Fruit fly (Drosophila melanogaster) whole organism, embryonic: ENCODE data around the gene HemK1.

Source experiments
- Asciz ChIP-seq: fragments of 200-800 bp; sonication (Bioruptor generic); optimal IDR thresholded peaks from 2 replicates; lab custom pipeline; 2017; ENCODE audit warnings: missing biosample characterization, mild to moderate bottlenecking, missing genetic modification characterization, missing genetic modification reagents
- CG1024 ChIP-seq: fragments of 200-800 bp; sonication (Bioruptor generic); IDR thresholded peaks from 2 replicates; pipeline ENCODE4 v1.3.6; 2022; ENCODE audit warnings: missing biosample characterization, missing genetic modification characterization
- CG10543 ChIP-seq: fragments of 200-800 bp; sonication (Bioruptor generic); optimal IDR thresholded peaks from 3 replicates; lab custom pipeline; 2017; ENCODE audit warnings: missing biosample characterization, mild to moderate bottlenecking, missing genetic modification characterization, moderate library complexity
- CG10959 ChIP-seq: fragments of 200-800 bp; sonication (Bioruptor generic); IDR thresholded peaks from 2 replicates; pipeline ENCODE4 v1.3.6; 2022; ENCODE audit warnings: missing biosample characterization, missing genetic modification characterization
- CG11093 ChIP-seq: fragments of 200-800 bp; sonication (Bioruptor generic); IDR thresholded peaks from 3 replicates; pipeline ENCODE4 v1.3.6; 2022; ENCODE audit warnings: missing biosample characterization, missing genetic modification characterization
- CG11695 ChIP-seq: fragments of 200-800 bp; sonication (Bioruptor generic); IDR thresholded peaks from 3 replicates; pipeline ENCODE4 v1.3.6; 2022; ENCODE audit warnings: missing biosample characterization, missing genetic modification characterization
- CG12071 ChIP-seq: fragments of 200-800 bp; sonication (Bioruptor generic); optimal IDR thresholded peaks from 3 replicates; lab custom pipeline; 2018; ENCODE audit warnings: missing biosample characterization, mild to moderate bottlenecking, missing genetic modification characterization
- CG13624 ChIP-seq: fragments of 200-800 bp; sonication (Bioruptor generic); optimal IDR thresholded peaks from 2 replicates; lab custom pipeline; 2016; ENCODE audit warnings: missing biosample characterization, missing genetic modification characterization
- CG15269 ChIP-seq: fragments of 200-800 bp; sonication (Bioruptor generic); optimal IDR thresholded peaks from 2 replicates; lab custom pipeline; 2018; ENCODE audit warnings: missing biosample characterization, mild to moderate bottlenecking, missing genetic modification characterization, moderate library complexity
- CG15479 ChIP-seq: fragments of 200-800 bp; sonication (Bioruptor generic); optimal IDR thresholded peaks from 3 replicates; lab custom pipeline; 2019; ENCODE audit warnings: missing biosample characterization, mild to moderate bottlenecking, missing genetic modification characterization, moderate library complexity
- CG3065 ChIP-seq: fragments of 200-800 bp; sonication (Bioruptor generic); optimal IDR thresholded peaks from 2 replicates; lab custom pipeline; 2016; ENCODE audit warnings: missing biosample characterization, missing genetic modification characterization
- CG31365 ChIP-seq: fragments of 200-800 bp; sonication (Bioruptor generic); optimal IDR thresholded peaks from 2 replicates; lab custom pipeline; 2018; ENCODE audit warnings: missing biosample characterization, mild to moderate bottlenecking, missing genetic modification characterization
- CG3838 ChIP-seq: fragments of 200-800 bp; sonication (Bioruptor generic); optimal IDR thresholded peaks from 3 replicates; lab custom pipeline; 2016; ENCODE audit warnings: missing biosample characterization, missing genetic modification characterization
- CTCF ChIP-seq: fragments of 200-800 bp; sonication (Bioruptor generic); optimal IDR thresholded peaks from 2 replicates; lab custom pipeline; 2017; ENCODE audit warnings: missing biosample characterization, mild to moderate bottlenecking, missing genetic modification characterization, moderate library complexity
- Dip2 ChIP-seq: fragments of 200-800 bp; sonication (Bioruptor generic); IDR thresholded peaks from 2 replicates; pipeline ENCODE4 v1.3.6; 2022; ENCODE audit warnings: missing biosample characterization, missing genetic modification characterization
- Eip74EF ChIP-seq, 2 experiments: fragments of 200-800 bp in 1 of 2; fragments of >200 bp in 1 of 2; sonication (Bioruptor generic) in 1 of 2; optimal IDR thresholded peaks; 2 replicates each; lab custom pipeline; 2017 to 2019; ENCODE audit warnings: missing biosample characterization in 2 of 2, missing genetic modification characterization in 2 of 2, mild to moderate bottlenecking in 1 of 2, moderate library complexity in 1 of 2
- Fer3 ChIP-seq: fragments of 200-800 bp; sonication (Bioruptor generic); optimal IDR thresholded peaks from 2 replicates; lab custom pipeline; 2018; ENCODE audit warnings: missing biosample characterization, mild to moderate bottlenecking, missing genetic modification characterization, moderate library complexity
- HmgZ ChIP-seq: fragments of 200-800 bp; sonication (Bioruptor generic); optimal IDR thresholded peaks from 2 replicates; lab custom pipeline; 2018; ENCODE audit warnings: missing biosample characterization, mild to moderate bottlenecking, missing genetic modification characterization
- Hr78 ChIP-seq, 2 experiments: fragments of 200-800 bp in 1 of 2; fragments of >200 bp in 1 of 2; sonication (Bioruptor generic) in 1 of 2; optimal IDR thresholded peaks; 2 replicates each; lab custom pipeline; 2017 to 2019; ENCODE audit warnings: missing biosample characterization in 2 of 2, missing genetic modification characterization in 2 of 2, mild to moderate bottlenecking in 1 of 2, moderate library complexity in 1 of 2
- MESR4 ChIP-seq: fragments of 200-800 bp; sonication (Bioruptor generic); optimal IDR thresholded peaks from 2 replicates; lab custom pipeline; 2018; ENCODE audit warnings: missing biosample characterization, mild to moderate bottlenecking, missing genetic modification characterization, moderate library complexity
- NC2α ChIP-seq: fragments of 200-800 bp; sonication (Bioruptor generic); optimal IDR thresholded peaks from 2 replicates; lab custom pipeline; 2016; ENCODE audit warnings: missing biosample characterization, missing genetic modification characterization
- NFAT ChIP-seq: fragments of 200-800 bp; sonication (Bioruptor generic); IDR thresholded peaks from 2 replicates; pipeline ENCODE4 v1.3.6; 2022; ENCODE audit warnings: missing biosample characterization, missing genetic modification characterization
- Nf-YC ChIP-seq: fragments of 200-800 bp; optimal IDR thresholded peaks from 3 replicates; lab custom pipeline; 2019; ENCODE audit warnings: missing biosample characterization, mild to moderate bottlenecking, missing genetic modification characterization, moderate library complexity
- PHDP ChIP-seq: fragments of 200-800 bp; sonication (Bioruptor generic); optimal IDR thresholded peaks from 3 replicates; lab custom pipeline; 2018; ENCODE audit warnings: missing biosample characterization, mild to moderate bottlenecking, missing genetic modification characterization, moderate library complexity
- Side ChIP-seq: fragments of 200-800 bp; sonication (Bioruptor generic); optimal IDR thresholded peaks from 2 replicates; lab custom pipeline; 2016; ENCODE audit warnings: missing biosample characterization, missing genetic modification characterization
- Stat92E ChIP-seq, 3 experiments: fragments of >200 bp in 2 of 3; fragments of 200-800 bp in 1 of 3; sonication (Bioruptor generic) in 1 of 3; optimal IDR thresholded peaks; 2 replicates each; lab custom pipeline; 2017 to 2019; ENCODE audit warnings: missing biosample characterization in 3 of 3, missing genetic modification characterization in 3 of 3, mild to moderate bottlenecking in 1 of 3, moderate library complexity in 1 of 3
- chinmo ChIP-seq: fragments of 200-800 bp; sonication (Bioruptor generic); IDR thresholded peaks from 4 replicates; pipeline ENCODE4 v1.3.6; 2022; ENCODE audit warnings: missing biosample characterization, missing genetic modification characterization; ENCODE audit not compliant: partially characterized antibody
- ci ChIP-seq: fragments of 200-800 bp; sonication (Bioruptor generic); IDR thresholded peaks from 3 replicates; pipeline ENCODE4 v1.3.6; 2022; ENCODE audit warnings: missing biosample characterization, missing genetic modification characterization
- crc ChIP-seq: fragments of 200-800 bp; sonication (Bioruptor generic); optimal IDR thresholded peaks from 2 replicates; lab custom pipeline; 2016; ENCODE audit warnings: missing biosample characterization, missing genetic modification characterization
- crp ChIP-seq, 2 experiments: fragments of 200-800 bp; sonication (Bioruptor generic); optimal IDR thresholded peaks; 2 replicates in 1 of 2; 3 replicates in 1 of 2; lab custom pipeline; 2017; ENCODE audit warnings: missing biosample characterization in 2 of 2, missing genetic modification characterization in 2 of 2, mild to moderate bottlenecking in 1 of 2, moderate library complexity in 1 of 2
- gcm2 ChIP-seq: fragments of 200-800 bp; sonication (Bioruptor generic); optimal IDR thresholded peaks from 2 replicates; lab custom pipeline; 2016; ENCODE audit warnings: missing biosample characterization, missing genetic modification characterization
- hkb ChIP-seq, 2 experiments: fragments of 200-800 bp in 1 of 2; fragments of >200 bp in 1 of 2; sonication (Bioruptor generic) in 1 of 2; IDR thresholded peaks in 1 of 2; optimal IDR thresholded peaks in 1 of 2; 2 replicates each; pipeline versions ENCODE4 v1.3.6 to Lab custom; 2017 to 2022; ENCODE audit warnings: missing biosample characterization in 1 of 2, missing genetic modification characterization in 1 of 2
- jumu ChIP-seq: fragments of 200-800 bp; sonication (Bioruptor generic); optimal IDR thresholded peaks from 3 replicates; lab custom pipeline; 2016; ENCODE audit warnings: missing biosample characterization, missing genetic modification characterization
- kah ChIP-seq: fragments of 200-800 bp; sonication (Bioruptor generic); optimal IDR thresholded peaks from 2 replicates; lab custom pipeline; 2018; ENCODE audit warnings: missing biosample characterization, mild to moderate bottlenecking, missing genetic modification characterization
- kni ChIP-seq: fragments of 200-800 bp; sonication (Bioruptor generic); optimal IDR thresholded peaks from 3 replicates; lab custom pipeline; 2017; ENCODE audit warnings: mild to moderate bottlenecking, missing biosample characterization, missing genetic modification reagents, missing genetic modification characterization
- nerfin-2 ChIP-seq: fragments of 200-800 bp; sonication (Bioruptor generic); IDR thresholded peaks from 2 replicates; pipeline ENCODE4 v1.3.6; 2022; ENCODE audit warnings: missing biosample characterization, missing genetic modification characterization; ENCODE audit not compliant: partially characterized antibody
- prd ChIP-seq, 3 experiments: fragments of >200 bp in 2 of 3; fragments of 200-800 bp in 1 of 3; sonication (Bioruptor generic) in 1 of 3; optimal IDR thresholded peaks in 2 of 3; IDR thresholded peaks in 1 of 3; 2 replicates in 2 of 3; 3 replicates in 1 of 3; pipeline versions ENCODE4 v1.3.6 to Lab custom; 2017 to 2022; ENCODE audit warnings: missing biosample characterization in 1 of 3, missing genetic modification characterization in 1 of 3
- ranshi ChIP-seq: fragments of 200-800 bp; sonication (Bioruptor generic); IDR thresholded peaks from 2 replicates; pipeline ENCODE4 v1.3.6; 2022; ENCODE audit warnings: missing biosample characterization, missing genetic modification characterization
- rib ChIP-seq: fragments of 200-800 bp; sonication (Bioruptor generic); IDR thresholded peaks from 2 replicates; pipeline ENCODE4 v1.3.6; 2022; ENCODE audit warnings: missing biosample characterization, missing genetic modification characterization
- seq ChIP-seq: fragments of 200-800 bp; sonication (Bioruptor generic); IDR thresholded peaks from 2 replicates; pipeline ENCODE4 v1.3.6; 2022; ENCODE audit warnings: missing biosample characterization, missing genetic modification characterization
- slp2 ChIP-seq: fragments of 200-800 bp; sonication (Bioruptor generic); optimal IDR thresholded peaks from 2 replicates; lab custom pipeline; 2016; ENCODE audit warnings: missing biosample characterization, missing genetic modification characterization
- sna ChIP-seq: fragments of 200-800 bp; sonication (Bioruptor generic); IDR thresholded peaks from 2 replicates; pipeline ENCODE4 v1.3.6; 2022; ENCODE audit warnings: missing biosample characterization, missing genetic modification characterization; ENCODE audit not compliant: partially characterized antibody
- sug ChIP-seq: fragments of 200-800 bp; optimal IDR thresholded peaks from 2 replicates; lab custom pipeline; 2019; ENCODE audit warnings: missing biosample characterization, mild to moderate bottlenecking, missing genetic modification characterization, moderate library complexity

HemK1 gene

DNA sequence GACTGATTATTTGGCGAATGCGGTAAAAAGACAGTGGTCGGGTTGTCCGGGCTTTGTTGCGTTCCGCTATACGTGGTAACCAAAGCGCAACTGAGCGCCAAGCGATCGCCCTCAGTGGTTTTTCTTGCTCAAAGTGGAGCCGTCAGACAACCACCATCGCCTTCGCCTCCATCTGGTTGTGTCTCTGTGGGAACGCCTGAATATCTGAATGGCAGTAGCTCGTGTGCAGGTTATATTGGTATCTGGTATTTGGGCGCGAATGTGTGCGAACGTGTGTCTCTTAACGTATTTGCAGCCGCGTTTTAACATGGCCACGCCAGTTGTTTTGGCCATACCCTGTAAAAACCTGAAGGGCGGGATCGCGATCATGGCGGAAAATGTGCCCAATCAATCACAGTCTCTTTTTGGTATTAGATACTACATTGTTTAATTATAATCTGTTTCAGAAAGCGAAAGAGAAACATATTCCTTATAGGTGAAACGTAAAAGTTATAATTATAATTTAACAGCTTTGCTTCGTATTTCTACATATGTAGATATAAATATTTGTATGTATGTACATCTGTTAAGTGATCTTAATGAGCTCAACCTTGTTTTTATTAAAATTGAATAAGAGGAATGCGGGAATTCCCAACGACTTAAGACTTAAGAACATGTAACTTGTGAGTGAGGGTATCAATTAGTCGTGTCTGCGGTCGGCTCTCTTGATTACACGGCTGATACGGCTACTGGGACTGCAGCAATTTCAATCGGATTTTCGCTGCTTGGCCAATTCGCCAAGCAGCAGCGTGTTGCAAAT is 4.7 kb upstream of the HemK1 start (continued):
- no peak for TF ChIP-seq crc (GFP tag; lab: Kevin White, UChicago)
- no peak for TF ChIP-seq CG31365 (tag; lab: Kevin White, UChicago)
- no peak for TF ChIP-seq NC2α (GFP tag; lab: Kevin White, UChicago)
- TF ChIP-seq jumu (GFP tag; lab: Kevin White, UChicago) = no peak

DNA sequence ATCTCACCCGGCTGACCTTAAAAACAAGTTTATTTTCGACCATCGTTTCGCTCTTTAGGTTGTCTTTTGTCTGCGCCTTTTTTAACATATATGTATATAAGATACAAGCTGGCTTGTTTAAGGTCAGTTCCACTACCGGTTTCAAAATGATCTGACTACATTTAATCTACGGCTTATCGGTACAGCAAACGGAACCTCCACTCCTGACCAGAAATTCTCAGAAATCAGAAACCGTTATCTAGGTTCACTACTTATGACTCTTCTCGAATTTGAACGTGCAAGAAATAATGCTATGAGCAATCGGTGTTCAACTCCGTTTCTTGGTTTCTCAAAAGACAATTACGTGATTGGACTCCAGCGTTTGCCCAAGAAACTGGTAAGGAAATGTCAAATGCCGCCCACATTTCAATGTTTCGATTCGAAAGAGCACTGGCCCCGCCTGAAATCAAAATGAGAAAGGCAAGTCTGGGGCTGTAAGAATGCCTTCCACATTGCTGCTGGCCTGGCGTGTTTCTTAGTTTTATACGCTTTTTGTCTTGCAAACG is 2.7 kb upstream of the HemK1 start:
- TF ChIP-seq kni (GFP tag; lab: Kevin White, UChicago) (peak; percentile 20), Side (GFP tag; lab: Kevin White, UChicago) (no peak), Stat92E (GFP tag; optimal IDR thresholded peaks at IDR 0.05; lab: Kevin White, UChicago) (peak in 1 of 3 experiments; percentile 64), prd (optimal IDR thresholded peaks at IDR 0.05; lab: Kevin White, UChicago) (no peak), prd (GFP tag; IDR thresholded peaks at IDR 0.05; lab: Robert Waterston, UW) (no peak), CG3065 (no peak), Asciz (GFP tag; lab: Kevin White, UChicago) (no peak), Hr78 (GFP tag; optimal IDR thresholded peaks at IDR 0.05; lab: Kevin White, UChicago) (peak in 1 of 2 experiments; percentile 28), Eip74EF (GFP tag; optimal IDR thresholded peaks at IDR 0.05; lab: Kevin White, UChicago) (peak in 1 of 2 experiments; percentile 18), crp (GFP tag; optimal IDR thresholded peaks at IDR 0.05; lab: Kevin White, UChicago) (no peak), nerfin-2 (GFP tag; lab: Robert Waterston, UW) (0 out of 2 replicates have a peak, but pooled peaks have one; percentile 18), CG11695 (peak; percentile 55; the same call in 2 of the 3 replicates), Dip2 (GFP tag; lab: Robert Waterston, UW) (no peak), slp2 (GFP tag; lab: Kevin White, UChicago) (no peak), gcm2 (GFP tag; lab: Kevin White, UChicago) (no peak), seq (no peak), chinmo (GFP tag; lab: Robert Waterston, UW) (peak; percentile 45; the same call in 1 of the 4 replicates), CG15269 (tag; lab: Kevin White, UChicago) (peak; percentile 31)

DNA sequence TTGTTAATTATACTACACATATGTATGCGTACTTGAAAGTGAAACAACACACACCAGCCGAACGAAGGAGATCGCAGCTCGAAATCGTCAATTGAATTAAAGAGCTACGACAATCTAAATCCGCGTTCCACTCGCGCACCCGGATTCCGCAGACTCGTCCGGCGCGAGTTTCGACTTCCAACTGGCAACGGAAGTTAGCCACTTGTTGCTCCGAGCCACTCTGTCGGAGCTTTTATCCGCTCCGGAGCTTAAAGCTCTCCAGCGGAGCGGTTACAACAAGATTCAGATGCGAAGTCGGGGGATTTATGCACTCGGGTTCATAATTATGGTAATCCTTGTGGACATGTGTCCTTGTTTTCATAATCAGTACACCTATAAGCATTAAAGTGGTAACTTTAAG is 2.0 kb downstream of the HemK1 start, which contains the start of gene Rchy1:
Rchy1 (minus strand) TSS at position 173 of the 400 bp plus-strand sequence.
- TF ChIP-seq ci (GFP tag; lab: Robert Waterston, UW) (peak; percentile 68; the same call in 2 of the 3 replicates), CG1024 (no peak), PHDP (peak; percentile 18), CG11695 (0 out of 3 replicates have a peak, but pooled peaks have one; percentile 19), CG3838 (GFP tag; lab: Kevin White, UChicago) (no peak), CG12071 (GFP tag; lab: Kevin White, UChicago) (peak; percentile 44), hkb (optimal IDR thresholded peaks at IDR 0.05; lab: Kevin White, UChicago) (no peak), hkb (GFP tag; IDR thresholded peaks at IDR 0.05; lab: Robert Waterston, UW) (peak; percentile 51; the same call in 1 of the 2 replicates), Nf-YC (tag; lab: Kevin White, UChicago) (peak; percentile 35), HmgZ (peak; percentile 40), CG15479 (GFP tag; lab: Kevin White, UChicago) (no peak), CG10543 (GFP tag; lab: Kevin White, UChicago) (peak; percentile 33), rib (0 out of 2 replicates have a peak, but pooled peaks have one; percentile 37), Eip74EF (GFP tag; optimal IDR thresholded peaks at IDR 0.05; lab: Kevin White, UChicago) (peak in 1 of 2 experiments; percentile 54), CTCF (GFP tag; lab: Kevin White, UChicago) (peak; percentile 36), kah (peak; percentile 98), sug (tag; lab: Kevin White, UChicago) (peak; percentile 34), sna (no peak), MESR4 (GFP tag; lab: Kevin White, UChicago) (peak; percentile 3), CG10959 (no peak), Fer3 (tag; lab: Kevin White, UChicago) (peak; percentile 27), CG13624 (peak; percentile 3), NFAT (GFP tag; lab: Robert Waterston, UW) (peak; percentile 54; the same call in 1 of the 2 replicates), CG11093 (GFP tag; lab: Robert Waterston, UW) (no peak), ranshi (GFP tag; lab: Robert Waterston, UW) (peak; percentile 9; the same call in 1 of the 2 replicates)
